Fruit fly (Drosophila melanogaster): ENCODE data around the gene Pp2B-14D.

- TF ChIP-seq EcR (GFP tag; optimal IDR thresholded peaks at IDR 0.05) (no peak), pan (optimal IDR thresholded peaks at IDR 0.05) (no peak), Dll (optimal IDR thresholded peaks at IDR 0.05) (no peak), usp (GFP tag; optimal IDR thresholded peaks at IDR 0.05) (no peak), psq (optimal IDR thresholded peaks at IDR 0.05) (no peak), CG8478 (optimal IDR thresholded peaks at IDR 0.05) (no peak)
Observed at dm6 chrX:16573659-16574058, 13.8 kb upstream of the Pp2B-14D start.

Measured in whole organism.